Worm (Caenorhabditis elegans) whole organism, L2 larva: Measurements from ENCODE around the gene inx-10.

Experiments
- R02D3.7 ChIP-seq: fragments of 150-350 bp; optimal IDR thresholded peaks from 2 replicates; lab custom pipeline; 2014; ENCODE audit warnings: missing biosample characterization, missing genetic modification characterization
- ama-1 ChIP-seq: fragments of 150-350 bp; optimal IDR thresholded peaks from 2 replicates; lab custom pipeline; 2018; ENCODE audit warnings: inconsistent platforms
- fos-1 ChIP-seq: fragments of 150-350 bp; optimal IDR thresholded peaks from 2 replicates; lab custom pipeline; 2014; ENCODE audit warnings: missing biosample characterization, missing genetic modification characterization
- gmeb-1 ChIP-seq: fragments of 150-350 bp; optimal IDR thresholded peaks from 2 replicates; lab custom pipeline; 2014; ENCODE audit warnings: missing biosample characterization, missing genetic modification characterization
- nhr-6 ChIP-seq: fragments of 150-350 bp; optimal IDR thresholded peaks from 2 replicates; lab custom pipeline; 2014; ENCODE audit warnings: missing biosample characterization, missing genetic modification characterization
- nhr-77 ChIP-seq: fragments of 150-350 bp; optimal IDR thresholded peaks from 2 replicates; lab custom pipeline; 2014; ENCODE audit warnings: missing biosample characterization, missing genetic modification characterization
- snpc-4 ChIP-seq: fragments of 150-350 bp; optimal IDR thresholded peaks from 2 replicates; lab custom pipeline; 2014; ENCODE audit warnings: missing biosample characterization, missing genetic modification characterization
- ztf-11 ChIP-seq: sonication (generic microtip); optimal IDR thresholded peaks from 2 replicates; lab custom pipeline; 2017; ENCODE audit warnings: missing biosample characterization, missing genetic modification characterization

- TF ChIP-seq nhr-77 (tag; lab: Kevin White, UChicago) = no peak
- no peak for TF ChIP-seq ztf-11 (tag; lab: Kevin White, UChicago)
- TF ChIP-seq ama-1 (lab: Kevin White, UChicago) = no peak
- no peak for TF ChIP-seq fos-1
- TF ChIP-seq nhr-6 (tag; lab: Kevin White, UChicago) = no peak
- TF ChIP-seq snpc-4 (tag; lab: Kevin White, UChicago) = no peak
- no peak for TF ChIP-seq gmeb-1 (tag; lab: Kevin White, UChicago)
- no peak for TF ChIP-seq R02D3.7 (tag; lab: Kevin White, UChicago)
These were observed 15.9 kb downstream of the inx-10 start, which contains the start of gene sphr-1 for ce11 chrV:9191406-9191805.
